Worm (Caenorhabditis elegans) whole organism, L4 larva: ENCODE results near the gene Y22D7AL.3.

Source experiments
- hlh-11 ChIP-seq: fragments of 200-800 bp; sonication (Bioruptor generic); optimal IDR thresholded peaks from 2 replicates; lab custom pipeline; 2018; ENCODE audit warnings: mild to moderate bottlenecking, missing genetic modification characterization, missing compliant biosample characterization
- nhr-102 ChIP-seq: sonication (generic microtip); optimal IDR thresholded peaks from 2 replicates; lab custom pipeline; 2016; ENCODE audit warnings: mild to moderate bottlenecking, missing genetic modification characterization, moderate library complexity, missing compliant biosample characterization
- nhr-77 ChIP-seq: fragments of 150-350 bp; optimal IDR thresholded peaks from 2 replicates; lab custom pipeline; 2014; ENCODE audit warnings: missing biosample characterization, missing genetic modification characterization

ce11 chrIII:1621330-1621729 is 19.9 kb upstream of the Y22D7AL.3 start:
- TF ChIP-seq hlh-11 (no peak), nhr-77 (tag; lab: Kevin White, UChicago) (no peak), nhr-102 (no peak)
